Fruit fly (Drosophila melanogaster) whole organism, pupa: ENCODE measurements around the gene Vps4.

ENCODE experiments used
- CG17806 ChIP-seq: fragments of 200-800 bp; sonication (Bioruptor generic); optimal IDR thresholded peaks from 2 replicates; lab custom pipeline; 2018; ENCODE audit warnings: missing biosample characterization, mild to moderate bottlenecking, missing genetic modification characterization, moderate library complexity
- EcR ChIP-seq: fragments of 200-800 bp; sonication (Bioruptor generic); optimal IDR thresholded peaks from 3 replicates; lab custom pipeline; 2019; ENCODE audit warnings: missing biosample characterization, missing genetic modification characterization, mild to moderate bottlenecking, moderate library complexity, missing genetic modification reagents
- fd96Ca ChIP-seq: fragments of 200-800 bp; sonication (Bioruptor generic); IDR thresholded peaks from 3 replicates; pipeline ENCODE4 v1.3.6; 2022; ENCODE audit warnings: missing biosample characterization, missing genetic modification characterization

DNA sequence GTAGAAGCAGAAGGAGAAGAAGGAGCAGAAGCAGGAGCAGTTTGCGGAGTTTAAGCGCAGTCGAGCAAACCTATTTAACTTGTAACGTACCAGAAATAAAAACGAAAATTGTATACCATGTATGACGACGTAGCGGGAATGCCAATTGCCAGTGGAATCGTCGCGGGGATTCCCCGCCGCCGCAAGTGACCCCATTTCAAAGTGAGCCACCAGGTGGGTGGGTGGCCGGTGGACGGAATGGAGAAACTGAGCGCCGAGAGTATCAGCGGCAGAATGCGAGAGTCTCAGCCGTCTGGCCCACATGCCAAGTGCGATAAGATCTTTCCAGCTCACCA, 3.1 kb downstream of the Vps4 start:
- TF ChIP-seq fd96Ca (GFP tag; lab: Robert Waterston, UW) (no peak), EcR (GFP tag; lab: Kevin White, UChicago) (no peak), CG17806 (tag; lab: Kevin White, UChicago) (no peak)
